Worm (Caenorhabditis elegans) whole organism, L1 larva: ENCODE results near the gene srh-212.
"Not testable (repeated sequence)": the region's sequence is repeated elsewhere in the genome, so short reads cannot be mapped to it uniquely, and the experiment has no call there.

Source experiments
- C04F5.9 ChIP-seq: sonication (generic microtip); optimal IDR thresholded peaks from 2 replicates; lab custom pipeline; 2016; ENCODE audit warnings: missing genetic modification characterization, missing compliant biosample characterization
- C16A3.4 ChIP-seq: fragments of 150-350 bp; optimal IDR thresholded peaks from 2 replicates; lab custom pipeline; 2014; ENCODE audit warnings: missing biosample characterization, missing genetic modification characterization
- C34B4.2 ChIP-seq: sonication (generic microtip); optimal IDR thresholded peaks from 2 replicates; lab custom pipeline; 2017; ENCODE audit warnings: mild to moderate bottlenecking, missing genetic modification characterization, missing compliant biosample characterization
- F16B12.6 ChIP-seq: fragments of 150-350 bp; optimal IDR thresholded peaks from 2 replicates; lab custom pipeline; 2014; ENCODE audit warnings: missing biosample characterization, missing genetic modification characterization
- Y116A8C.19 ChIP-seq: sonication (generic microtip); optimal IDR thresholded peaks from 2 replicates; lab custom pipeline; 2016; ENCODE audit warnings: missing compliant biosample characterization, missing genetic modification characterization, borderline replicate concordance
- aha-1 ChIP-seq: fragments of 150-350 bp; optimal IDR thresholded peaks from 2 replicates; lab custom pipeline; 2014; ENCODE audit warnings: missing biosample characterization, missing genetic modification characterization
- alr-1 ChIP-seq: fragments of 200-800 bp; sonication (Bioruptor generic); optimal IDR thresholded peaks from 2 replicates; lab custom pipeline; 2018; ENCODE audit warnings: borderline replicate concordance, mild to moderate bottlenecking, missing genetic modification characterization, missing compliant biosample characterization
- ama-1 ChIP-seq: fragments of 150-350 bp; optimal IDR thresholded peaks from 2 replicates; lab custom pipeline; 2014
- blmp-1 ChIP-seq: fragments of 150-350 bp; optimal IDR thresholded peaks from 2 replicates; lab custom pipeline; 2014; ENCODE audit warnings: missing biosample characterization, missing genetic modification characterization
- ceh-8 ChIP-seq: fragments of 200-800 bp; sonication (Bioruptor generic); optimal IDR thresholded peaks from 2 replicates; lab custom pipeline; 2018; ENCODE audit warnings: mild to moderate bottlenecking, missing genetic modification characterization, moderate library complexity, missing compliant biosample characterization
- ceh-82 ChIP-seq, 3 experiments: fragments of 150-350 bp in 1 of 3; sonication (generic microtip) in 2 of 3; optimal IDR thresholded peaks; 2 replicates each; lab custom pipeline; 2014 to 2017; ENCODE audit warnings: missing biosample characterization in 3 of 3, missing genetic modification characterization in 3 of 3
- ceh-88 ChIP-seq: fragments of 200-800 bp; sonication (Bioruptor generic); IDR thresholded peaks from 2 replicates; pipeline ENCODE4 v1.3.6; 2022; ENCODE audit warnings: missing genetic modification characterization, missing compliant biosample characterization
- ceh-90 ChIP-seq: sonication (generic microtip); optimal IDR thresholded peaks from 2 replicates; lab custom pipeline; 2016; ENCODE audit warnings: missing genetic modification characterization, missing compliant biosample characterization
- ces-1 ChIP-seq: fragments of 150-350 bp; optimal IDR thresholded peaks from 2 replicates; lab custom pipeline; 2014; ENCODE audit warnings: missing biosample characterization, missing genetic modification reagents, missing genetic modification characterization
- dsc-1 ChIP-seq: sonication (generic microtip); optimal IDR thresholded peaks from 2 replicates; lab custom pipeline; 2016; ENCODE audit warnings: mild to moderate bottlenecking, missing genetic modification characterization, missing compliant biosample characterization
- efl-1 ChIP-seq, 4 experiments: fragments of 150-350 bp; optimal IDR thresholded peaks in 3 of 4; peaks in 1 of 4; 1 replicate in 1 of 4; 2 replicates in 3 of 4; lab custom pipeline; 2014; ENCODE audit warnings: missing biosample characterization in 2 of 4, missing genetic modification characterization in 2 of 4, missing genetic modification reagents in 2 of 4
- elt-3 ChIP-seq, 6 experiments: fragments of 150-350 bp in 1 of 6; sonication (generic microtip); optimal IDR thresholded peaks; 2 replicates each; lab custom pipeline; 2017 to 2018; ENCODE audit warnings: missing biosample characterization in 6 of 6, missing genetic modification characterization in 6 of 6, inconsistent platforms in 1 of 6
- fkh-4 ChIP-seq: sonication (generic microtip); optimal IDR thresholded peaks from 2 replicates; lab custom pipeline; 2016; ENCODE audit warnings: missing compliant biosample characterization, missing genetic modification characterization, borderline replicate concordance
- grh-1 ChIP-seq: fragments of 200-800 bp; sonication (Bioruptor generic); IDR thresholded peaks from 2 replicates; pipeline ENCODE4 v1.3.6; 2022; ENCODE audit warnings: missing genetic modification reagents, missing genetic modification characterization, missing compliant biosample characterization
- hlh-17 ChIP-seq: fragments of 200-800 bp; sonication (Bioruptor generic); optimal IDR thresholded peaks from 2 replicates; lab custom pipeline; 2018; ENCODE audit warnings: missing genetic modification characterization, mild to moderate bottlenecking, missing compliant biosample characterization, moderate library complexity, borderline replicate concordance
- isw-1 ChIP-seq: fragments of 200-800 bp; sonication (Bioruptor generic); IDR thresholded peaks from 2 replicates; pipeline ENCODE4 v1.3.6; 2022; ENCODE audit warnings: missing genetic modification characterization, missing compliant biosample characterization
- jun-1 ChIP-seq: fragments of 150-350 bp; optimal IDR thresholded peaks from 2 replicates; lab custom pipeline; 2014; ENCODE audit warnings: missing biosample characterization, missing genetic modification reagents, missing genetic modification characterization
- lin-35 ChIP-seq, 2 experiments: fragments of 150-350 bp; optimal IDR thresholded peaks; 2 replicates each; lab custom pipeline; 2014; ENCODE audit warnings: missing biosample characterization in 2 of 2, missing genetic modification characterization in 2 of 2, missing genetic modification reagents in 2 of 2
- lsy-2 ChIP-seq, 2 experiments: fragments of 150-350 bp; optimal IDR thresholded peaks; 2 replicates each; lab custom pipeline; 2014; ENCODE audit warnings: missing biosample characterization in 2 of 2, missing genetic modification characterization in 2 of 2
- mdl-1 ChIP-seq, 2 experiments: fragments of 150-350 bp; optimal IDR thresholded peaks; 2 replicates each; lab custom pipeline; 2014 to 2017; ENCODE audit warnings: missing biosample characterization in 2 of 2, missing genetic modification characterization in 2 of 2, inconsistent platforms in 1 of 2
- mef-2 ChIP-seq: fragments of 150-350 bp; optimal IDR thresholded peaks from 2 replicates; lab custom pipeline; 2014; ENCODE audit warnings: missing biosample characterization, missing genetic modification characterization
- nhr-12 ChIP-seq: sonication (generic microtip); optimal IDR thresholded peaks from 2 replicates; lab custom pipeline; 2017; ENCODE audit warnings: missing biosample characterization, missing genetic modification characterization
- nhr-20 ChIP-seq: sonication (generic microtip); optimal IDR thresholded peaks from 2 replicates; lab custom pipeline; 2016; ENCODE audit warnings: mild to moderate bottlenecking, missing genetic modification characterization, missing compliant biosample characterization
- nhr-77 ChIP-seq: fragments of 150-350 bp; optimal IDR thresholded peaks from 2 replicates; lab custom pipeline; 2014; ENCODE audit warnings: missing biosample characterization, missing genetic modification characterization
- nhr-84 ChIP-seq: sonication (generic microtip); optimal IDR thresholded peaks from 2 replicates; lab custom pipeline; 2017; ENCODE audit warnings: missing biosample characterization, missing genetic modification characterization
- nhr-85 ChIP-seq: sonication (generic microtip); peaks from one replicate; lab custom pipeline; 2016; ENCODE audit warnings: missing genetic modification characterization, inconsistent platforms, missing compliant biosample characterization
- pag-3 ChIP-seq: sonication (generic microtip); optimal IDR thresholded peaks from 2 replicates; lab custom pipeline; 2017; ENCODE audit warnings: missing genetic modification characterization, mild to moderate bottlenecking, missing compliant biosample characterization, antibody characterized with exemption, borderline replicate concordance; ENCODE audit not compliant: insufficient read depth
- snu-23 ChIP-seq: sonication (generic microtip); optimal IDR thresholded peaks from 2 replicates; lab custom pipeline; 2016; ENCODE audit warnings: missing genetic modification characterization, missing compliant biosample characterization
- swsn-7 ChIP-seq: sonication (generic microtip); optimal IDR thresholded peaks from 2 replicates; lab custom pipeline; 2016; ENCODE audit warnings: missing genetic modification characterization, missing compliant biosample characterization
- tbx-2 ChIP-seq: sonication (generic microtip); optimal IDR thresholded peaks from 2 replicates; lab custom pipeline; 2016; ENCODE audit warnings: missing genetic modification characterization, missing compliant biosample characterization
- tlp-1 ChIP-seq: fragments of 150-350 bp; optimal IDR thresholded peaks from 2 replicates; lab custom pipeline; 2014; ENCODE audit warnings: missing biosample characterization, missing genetic modification characterization
- unc-130 ChIP-seq: fragments of 150-350 bp; optimal IDR thresholded peaks from 2 replicates; lab custom pipeline; 2017; ENCODE audit warnings: missing biosample characterization, missing genetic modification characterization, inconsistent platforms
- unc-86 ChIP-seq: sonication (generic microtip); optimal IDR thresholded peaks from 2 replicates; lab custom pipeline; 2016; ENCODE audit warnings: missing genetic modification characterization, missing compliant biosample characterization

Gene srh-212

ce11 chrV:3620608-3621007 lies 23.7 kb upstream of the srh-212 start, which contains the start of gene srx-93:
TSS of gene srx-93 (minus strand) at chrV:3620708.
- not testable (repeated sequence) for TF ChIP-seq isw-1 (GFP tag; lab: Robert Waterston, UW); ama-1 (lab: Kevin White, UChicago); nhr-84

- TF ChIP-seq C16A3.4 (tag; lab: Kevin White, UChicago), result no peak
- peak; percentile 46 for TF ChIP-seq unc-130 (tag; lab: Kevin White, UChicago)
- TF ChIP-seq ces-1 (GFP tag; lab: Kevin White, UChicago), result no peak
- TF ChIP-seq Y116A8C.19 (tag; lab: Kevin White, UChicago), result no peak
- TF ChIP-seq fkh-4 (tag; lab: Kevin White, UChicago), result no peak
- TF ChIP-seq ceh-82 (tag; optimal IDR thresholded peaks at IDR 0.05; lab: Kevin White, UChicago), result no peak
- peak in 4 of 6 experiments; percentile 47 to 99 (median 65) for TF ChIP-seq elt-3 (tag; optimal IDR thresholded peaks at IDR 0.05; lab: Kevin White, UChicago)
- TF ChIP-seq tlp-1 (tag; lab: Kevin White, UChicago), result no peak
- TF ChIP-seq dsc-1 (tag; lab: Kevin White, UChicago), result no peak
- TF ChIP-seq jun-1 (tag; lab: Kevin White, UChicago), result no peak
- no peak for TF ChIP-seq lin-35 (GFP tag; optimal IDR thresholded peaks at IDR 0.05; lab: Kevin White, UChicago)
- TF ChIP-seq mdl-1 (tag; optimal IDR thresholded peaks at IDR 0.05; lab: Kevin White, UChicago), result peak in 1 of 2 experiments; percentile 58
- no peak for TF ChIP-seq hlh-17 (GFP tag; lab: Kevin White, UChicago)
- TF ChIP-seq alr-1 (tag; lab: Kevin White, UChicago), result no peak
- peak; percentile 64 for TF ChIP-seq nhr-20 (tag; lab: Kevin White, UChicago)
- TF ChIP-seq ceh-88, result no peak
- TF ChIP-seq nhr-12 (tag; lab: Kevin White, UChicago), result no peak
- TF ChIP-seq unc-86 (tag; lab: Kevin White, UChicago), result no peak
- no peak for TF ChIP-seq snu-23 (GFP tag; lab: Kevin White, UChicago)
- no peak for TF ChIP-seq aha-1 (tag; lab: Kevin White, UChicago)
- no peak for TF ChIP-seq tbx-2
- TF ChIP-seq C04F5.9 (tag; lab: Kevin White, UChicago), result no peak
- TF ChIP-seq ceh-90, result no peak
- TF ChIP-seq nhr-77 (tag; lab: Kevin White, UChicago), result no peak
- no peak for TF ChIP-seq efl-1 (optimal IDR thresholded peaks at IDR 0.05; lab: Kevin White, UChicago)
- TF ChIP-seq efl-1 (GFP tag; optimal IDR thresholded peaks at IDR 0.05 in 1 of 2; lab: Kevin White, UChicago), result peak in 1 of 2 experiments; percentile 22
- TF ChIP-seq C34B4.2 (tag; lab: Kevin White, UChicago), result no peak
- no peak for TF ChIP-seq mef-2 (tag; lab: Kevin White, UChicago)
- TF ChIP-seq nhr-85, result no peak
- peak in 1 of 2 experiments; percentile 30 for TF ChIP-seq lsy-2 (tag; optimal IDR thresholded peaks at IDR 0.05; lab: Kevin White, UChicago)
- TF ChIP-seq blmp-1 (tag; lab: Kevin White, UChicago), result peak; percentile 69
Measured at ce11 chrV:3616844-3617243, 19.9 kb upstream of the srh-212 start.

- TF ChIP-seq efl-1 (optimal IDR thresholded peaks at IDR 0.05; lab: Kevin White, UChicago) (no peak), efl-1 (GFP tag; optimal IDR thresholded peaks at IDR 0.05 in 1 of 2; lab: Kevin White, UChicago) (peak in 1 of 2 experiments; percentile 61), blmp-1 (tag; lab: Kevin White, UChicago) (peak; percentile 78), ceh-90 (no peak)
Measured at ce11 chrV:3614397-3614796, 17.4 kb upstream of the srh-212 start, which contains the start of gene T22F3.11. TSS of gene T22F3.11 (minus strand) at chrV:3614553.

ce11 chrV:3613042-3613441 lies 16.1 kb upstream of the srh-212 start:
- TF ChIP-seq ceh-8 (GFP tag; lab: Kevin White, UChicago) (no peak), efl-1 (optimal IDR thresholded peaks at IDR 0.05; lab: Kevin White, UChicago) (no peak), efl-1 (GFP tag; optimal IDR thresholded peaks at IDR 0.05 in 1 of 2; lab: Kevin White, UChicago) (peak in 1 of 2 experiments; percentile 26)

ce11 chrV:3611654-3612053 lies 14.7 kb upstream of the srh-212 start, which contains the start of gene T22F3.10:
TSS of gene T22F3.10 (minus strand) at chrV:3611754.
- no peak for TF ChIP-seq grh-1
- TF ChIP-seq C16A3.4 (tag; lab: Kevin White, UChicago), result no peak
- TF ChIP-seq pag-3 (tag; lab: Kevin White, UChicago), result no peak
- TF ChIP-seq aha-1 (tag; lab: Kevin White, UChicago), result no peak
- no peak for TF ChIP-seq swsn-7 (tag; lab: Kevin White, UChicago)
- TF ChIP-seq jun-1 (tag; lab: Kevin White, UChicago), result no peak
- no peak for TF ChIP-seq F16B12.6 (tag; lab: Kevin White, UChicago)
- TF ChIP-seq, all 84 proteins: peak for 0
